Fruit fly (Drosophila melanogaster) whole organism: ENCODE measurements around the gene Sgs7.
A peak's percentile ranks its signal among the peaks of the same experiment; 100 is the strongest.

Experiments
- CG8478 ChIP-seq: fragments of >200 bp; optimal IDR thresholded peaks from 2 replicates; lab custom pipeline; 2018; ENCODE audit warnings: inconsistent platforms
- Dll ChIP-seq: fragments of >200 bp; optimal IDR thresholded peaks from 2 replicates; lab custom pipeline; 2017
- pan ChIP-seq: fragments of >200 bp; optimal IDR thresholded peaks from 2 replicates; lab custom pipeline; 2017

dm6 chr3L:11487327-11487973 lies 22.2 kb upstream of the Sgs7 start, which contains the start of gene chrb:
- TF ChIP-seq Dll (lab: Kevin White, UChicago) (peak; percentile 82), CG8478 (lab: Kevin White, UChicago) (no peak), pan (lab: Kevin White, UChicago) (no peak)
